1 fruit fly cellular context compared by ENCODE assay signal in the genomic region with DNA sequence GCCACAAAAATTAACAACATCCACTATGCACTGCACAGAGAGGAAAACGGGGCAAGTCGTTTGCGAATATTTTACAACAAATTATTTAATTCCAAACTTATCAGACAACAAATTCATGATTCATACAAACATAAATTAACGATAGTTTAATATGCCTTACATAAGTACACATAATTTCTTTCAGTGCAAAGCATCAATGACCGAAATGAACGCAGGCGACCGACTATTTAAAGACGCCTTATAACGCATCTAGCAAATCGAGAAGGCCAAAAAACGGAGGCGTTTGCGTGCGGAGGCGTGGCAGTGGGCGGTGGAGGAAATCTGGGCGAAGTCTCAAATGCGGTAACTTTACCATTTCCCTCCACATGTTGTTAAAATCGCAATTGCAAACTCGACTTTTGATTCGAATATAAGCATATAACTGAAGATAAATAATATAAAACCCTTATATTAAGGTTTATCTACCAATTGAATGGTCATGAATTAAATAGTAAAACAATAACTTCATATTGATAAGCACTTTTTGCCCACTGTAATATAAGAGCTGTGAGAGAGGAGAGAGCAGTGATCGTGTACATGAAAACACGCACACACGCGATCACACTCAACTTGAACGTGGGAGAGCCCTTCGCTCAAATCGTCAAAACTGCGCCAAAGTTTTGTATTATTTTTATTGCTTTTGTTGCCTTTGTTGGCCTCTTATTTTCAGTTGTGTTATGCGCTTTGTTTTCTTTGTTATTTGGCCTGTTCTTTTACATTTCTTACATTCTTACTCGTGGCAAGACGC.
A peak's percentile ranks its signal among the peaks of the same experiment; 100 is the strongest.
TF ChIP-seq lines count a peak whose summit lies in the region.

No protein-coding gene starts in this region.

TF ChIP-seq in whole organism, embryonic, 481 proteins besides CTCF, POLR2A, EP300 and RAD21 (continued from another document and continues in another):
- peak; percentile 86 for TF ChIP-seq gce (GFP tag; IDR thresholded peaks at IDR 0.05; lab: Robert Waterston, UW)
- peak; percentile 79 for TF ChIP-seq CG11695 (GFP tag; IDR thresholded peaks at IDR 0.05; lab: Robert Waterston, UW)
- TF ChIP-seq CG10654 (GFP tag; optimal IDR thresholded peaks at IDR 0.05; lab: Kevin White, UChicago): peak; percentile 88
- peak; percentile 63 for TF ChIP-seq CG4617 (GFP tag; optimal IDR thresholded peaks at IDR 0.05; lab: Kevin White, UChicago; ENCODE audit: borderline replicate concordance)
- TF ChIP-seq Side (GFP tag; optimal IDR thresholded peaks at IDR 0.05; lab: Kevin White, UChicago): peak; percentile 84
- TF ChIP-seq CG1024 (GFP tag; IDR thresholded peaks at IDR 0.05; lab: Robert Waterston, UW): peak; percentile 84
- TF ChIP-seq sob (GFP tag; IDR thresholded peaks at IDR 0.05; lab: Robert Waterston, UW): peak; percentile 81
- TF ChIP-seq CG17385 (GFP tag; optimal IDR thresholded peaks at IDR 0.05; lab: Kevin White, UChicago): peak; percentile 82
- TF ChIP-seq Dip3 (GFP tag; optimal IDR thresholded peaks at IDR 0.05; lab: Kevin White, UChicago): peak; percentile 62
- TF ChIP-seq Dp (GFP tag; optimal IDR thresholded peaks at IDR 0.05; lab: Kevin White, UChicago): no peak
- TF ChIP-seq Fer1 (GFP tag; optimal IDR thresholded peaks at IDR 0.05; lab: Kevin White, UChicago): peak; percentile 81
- peak; percentile 85 for TF ChIP-seq nerfin-1 (tag; optimal IDR thresholded peaks at IDR 0.05; lab: Kevin White, UChicago)
- peak; percentile 28 for TF ChIP-seq CG6854 (GFP tag; optimal IDR thresholded peaks at IDR 0.05; lab: Kevin White, UChicago)
- no peak for TF ChIP-seq CG13894 (tag; optimal IDR thresholded peaks at IDR 0.05; lab: Kevin White, UChicago)
- peak; percentile 45 for TF ChIP-seq zf30C (GFP tag; optimal IDR thresholded peaks at IDR 0.05; lab: Kevin White, UChicago)
- TF ChIP-seq Mrtf (GFP tag; IDR thresholded peaks at IDR 0.05; lab: Robert Waterston, UW): peak; percentile 79
- TF ChIP-seq ro (GFP tag; IDR thresholded peaks at IDR 0.05; lab: Robert Waterston, UW): peak; percentile 81
- no peak for TF ChIP-seq CG13287 (GFP tag; IDR thresholded peaks at IDR 0.05; lab: Robert Waterston, UW; ENCODE audit: partially characterized antibody)
- peak; percentile 75 for TF ChIP-seq HHEX (GFP tag; optimal IDR thresholded peaks at IDR 0.05; lab: Kevin White, UChicago)
- peak; percentile 88 for TF ChIP-seq CG32772 (GFP tag; IDR thresholded peaks at IDR 0.05; lab: Robert Waterston, UW)
- TF ChIP-seq schlank (tag; optimal IDR thresholded peaks at IDR 0.05; lab: Kevin White, UChicago): peak; percentile 43
- TF ChIP-seq cato (GFP tag; optimal IDR thresholded peaks at IDR 0.05; lab: Kevin White, UChicago; ENCODE audit: borderline replicate concordance): peak; percentile 80
- peak; percentile 26 for TF ChIP-seq CG3065 (GFP tag; optimal IDR thresholded peaks at IDR 0.05; lab: Kevin White, UChicago)
- TF ChIP-seq chinmo (GFP tag; IDR thresholded peaks at IDR 0.05; lab: Robert Waterston, UW; ENCODE audit: partially characterized antibody): no peak; the same call in 3 of the 4 replicates
- TF ChIP-seq gcm2 (GFP tag; optimal IDR thresholded peaks at IDR 0.05; lab: Kevin White, UChicago): no peak
- peak; percentile 82 for TF ChIP-seq nau (GFP tag; optimal IDR thresholded peaks at IDR 0.05; lab: Kevin White, UChicago)
- TF ChIP-seq ken (GFP tag; IDR thresholded peaks at IDR 0.05; lab: Robert Waterston, UW): peak; percentile 91
- peak; percentile 80 for TF ChIP-seq CG8089 (GFP tag; optimal IDR thresholded peaks at IDR 0.05; lab: Kevin White, UChicago)
- TF ChIP-seq Sin3A (optimal IDR thresholded peaks at IDR 0.05; lab: Kevin White, UChicago): no peak
- no peak for TF ChIP-seq Bgb (GFP tag; IDR thresholded peaks at IDR 0.05; lab: Robert Waterston, UW; ENCODE audit: partially characterized antibody)
- peak; percentile 45; the same call in 1 of the 2 replicates for TF ChIP-seq Poxn (GFP tag; IDR thresholded peaks at IDR 0.05; lab: Robert Waterston, UW)
- TF ChIP-seq Lim3 (GFP tag; IDR thresholded peaks at IDR 0.05; lab: Robert Waterston, UW): peak; percentile 86
- peak; percentile 86 for TF ChIP-seq pb (GFP tag; optimal IDR thresholded peaks at IDR 0.05; lab: Kevin White, UChicago)
- no peak for TF ChIP-seq Elba2 (GFP tag; optimal IDR thresholded peaks at IDR 0.05; lab: Kevin White, UChicago)
- peak; percentile 78 for TF ChIP-seq Lhr (GFP tag; optimal IDR thresholded peaks at IDR 0.05; lab: Kevin White, UChicago)
- TF ChIP-seq CG6765 (GFP tag; optimal IDR thresholded peaks at IDR 0.05; lab: Kevin White, UChicago): peak; percentile 78
- TF ChIP-seq HLH54F (GFP tag; optimal IDR thresholded peaks at IDR 0.05; lab: Kevin White, UChicago): peak; percentile 77
- TF ChIP-seq kah (GFP tag; optimal IDR thresholded peaks at IDR 0.05; lab: Kevin White, UChicago): peak; percentile 86
- TF ChIP-seq disco-r (GFP tag; optimal IDR thresholded peaks at IDR 0.05; lab: Kevin White, UChicago): peak; percentile 69
- TF ChIP-seq CG13424 (tag; optimal IDR thresholded peaks at IDR 0.05; lab: Kevin White, UChicago): peak; percentile 92
- peak; percentile 88 for TF ChIP-seq Optix (GFP tag; IDR thresholded peaks at IDR 0.05; lab: Robert Waterston, UW)
- TF ChIP-seq Lpt (GFP tag; optimal IDR thresholded peaks at IDR 0.05; lab: Kevin White, UChicago): no peak
- peak; percentile 88 for TF ChIP-seq Asciz (GFP tag; optimal IDR thresholded peaks at IDR 0.05; lab: Kevin White, UChicago)
- peak; percentile 82 for TF ChIP-seq Spps (tag; optimal IDR thresholded peaks at IDR 0.05; lab: Kevin White, UChicago)
- peak; percentile 85 for TF ChIP-seq ATbp (GFP tag; optimal IDR thresholded peaks at IDR 0.05; lab: Kevin White, UChicago)
- peak; percentile 47 for TF ChIP-seq CG7271 (tag; optimal IDR thresholded peaks at IDR 0.05; lab: Kevin White, UChicago)
- no peak for TF ChIP-seq amos (GFP tag; IDR thresholded peaks at IDR 0.05; lab: Robert Waterston, UW; ENCODE audit: partially characterized antibody)
- peak; percentile 91 for TF ChIP-seq CG6689 (GFP tag; IDR thresholded peaks at IDR 0.05; lab: Robert Waterston, UW)
- TF ChIP-seq so (GFP tag; IDR thresholded peaks at IDR 0.05; lab: Robert Waterston, UW): peak; percentile 87; the same call in 2 of the 3 replicates
- peak; percentile 85 for TF ChIP-seq Atf3 (GFP tag; optimal IDR thresholded peaks at IDR 0.05; lab: Kevin White, UChicago)
- peak; percentile 81 for TF ChIP-seq p53 (GFP tag; optimal IDR thresholded peaks at IDR 0.05; lab: Kevin White, UChicago)
- peak; percentile 88 for TF ChIP-seq CG1602 (GFP tag; optimal IDR thresholded peaks at IDR 0.05; lab: Kevin White, UChicago)
- TF ChIP-seq D19B (GFP tag; optimal IDR thresholded peaks at IDR 0.05; lab: Kevin White, UChicago): peak; percentile 61
- peak; percentile 77 for TF ChIP-seq slbo (GFP tag; IDR thresholded peaks at IDR 0.05; lab: Robert Waterston, UW)
- no peak for TF ChIP-seq Stat92E (GFP tag; optimal IDR thresholded peaks at IDR 0.05; lab: Kevin White, UChicago)
- 0 out of 3 replicates have a peak, but pooled peaks have one; percentile 43 for TF ChIP-seq C15 (GFP tag; IDR thresholded peaks at IDR 0.05; lab: Robert Waterston, UW)
- TF ChIP-seq CG15073 (GFP tag; optimal IDR thresholded peaks at IDR 0.05; lab: Kevin White, UChicago): peak; percentile 60
- TF ChIP-seq slp2 (GFP tag; optimal IDR thresholded peaks at IDR 0.05; lab: Kevin White, UChicago): peak; percentile 89
- no peak for TF ChIP-seq Hr39 (optimal IDR thresholded peaks at IDR 0.05; lab: Kevin White, UChicago)
- peak; percentile 79 for TF ChIP-seq Six4 (GFP tag; optimal IDR thresholded peaks at IDR 0.05; lab: Kevin White, UChicago)
- TF ChIP-seq CG16779 (GFP tag; IDR thresholded peaks at IDR 0.05; lab: Robert Waterston, UW): 0 out of 2 replicates have a peak, but pooled peaks have one; percentile 14
- TF ChIP-seq peb (GFP tag; IDR thresholded peaks at IDR 0.05; lab: Robert Waterston, UW): peak; percentile 76
- peak; percentile 66 for TF ChIP-seq CG18011 (GFP tag; optimal IDR thresholded peaks at IDR 0.05; lab: Kevin White, UChicago)
- peak; percentile 64 for TF ChIP-seq CG3163 (GFP tag; optimal IDR thresholded peaks at IDR 0.05; lab: Kevin White, UChicago)
- peak; percentile 73 for TF ChIP-seq Hmx (GFP tag; optimal IDR thresholded peaks at IDR 0.05; lab: Kevin White, UChicago)
- no peak for TF ChIP-seq ash1 (GFP tag; optimal IDR thresholded peaks at IDR 0.05; lab: Kevin White, UChicago)
- TF ChIP-seq Dfd (GFP tag; optimal IDR thresholded peaks at IDR 0.05; lab: Kevin White, UChicago): no peak
- TF ChIP-seq tna (GFP tag; IDR thresholded peaks at IDR 0.05; lab: Robert Waterston, UW; ENCODE audit: partially characterized antibody): no peak
- TF ChIP-seq sisA (GFP tag; IDR thresholded peaks at IDR 0.05; lab: Robert Waterston, UW): peak; percentile 94
- TF ChIP-seq pzg (GFP tag; optimal IDR thresholded peaks at IDR 0.05; lab: Kevin White, UChicago): no peak
- TF ChIP-seq Mad (GFP tag; optimal IDR thresholded peaks at IDR 0.05; lab: Kevin White, UChicago): peak; percentile 78
- TF ChIP-seq CoRest (tag; optimal IDR thresholded peaks at IDR 0.05; lab: Kevin White, UChicago): peak; percentile 92
- TF ChIP-seq CG13123 (GFP tag; optimal IDR thresholded peaks at IDR 0.05; lab: Kevin White, UChicago): peak; percentile 56
- TF ChIP-seq zen2 (GFP tag; IDR thresholded peaks at IDR 0.05; lab: Robert Waterston, UW; ENCODE audit: partially characterized antibody): no peak
- TF ChIP-seq Med (GFP tag; lab: Kevin White, UChicago): peak; percentile 97
- peak; percentile 86 for TF ChIP-seq CG14014 (GFP tag; IDR thresholded peaks at IDR 0.05; lab: Robert Waterston, UW)
- peak; percentile 29 for TF ChIP-seq CG4282 (GFP tag; optimal IDR thresholded peaks at IDR 0.05; lab: Kevin White, UChicago)
- peak; percentile 37 for TF ChIP-seq sima (GFP tag; optimal IDR thresholded peaks at IDR 0.05; lab: Kevin White, UChicago)
- peak; percentile 62 for TF ChIP-seq CrebB (tag; optimal IDR thresholded peaks at IDR 0.05; lab: Kevin White, UChicago)
- peak; percentile 98 for TF ChIP-seq CG17361 (GFP tag; IDR thresholded peaks at IDR 0.05; lab: Robert Waterston, UW)
- TF ChIP-seq CG16813 (GFP tag; IDR thresholded peaks at IDR 0.05; lab: Robert Waterston, UW; ENCODE audit: partially characterized antibody): no peak
- TF ChIP-seq prd (optimal IDR thresholded peaks at IDR 0.05; lab: Kevin White, UChicago): no peak
- TF ChIP-seq prd (GFP tag; IDR thresholded peaks at IDR 0.05; lab: Robert Waterston, UW): peak; percentile 93
- TF ChIP-seq Xbp1 (GFP tag; optimal IDR thresholded peaks at IDR 0.05; lab: Kevin White, UChicago): peak; percentile 90
- peak; percentile 68 for TF ChIP-seq CG2120 (GFP tag; optimal IDR thresholded peaks at IDR 0.05; lab: Kevin White, UChicago)
- TF ChIP-seq CG18764 (GFP tag; optimal IDR thresholded peaks at IDR 0.05; lab: Kevin White, UChicago): peak; percentile 73
- TF ChIP-seq fd102C (GFP tag; optimal IDR thresholded peaks at IDR 0.05; lab: Kevin White, UChicago): no peak
- TF ChIP-seq wdn (GFP tag; IDR thresholded peaks at IDR 0.05; lab: Robert Waterston, UW): peak; percentile 44; the same call in 1 of the 2 replicates
- TF ChIP-seq repo (GFP tag; optimal IDR thresholded peaks at IDR 0.05; lab: Kevin White, UChicago): peak; percentile 86
- peak; percentile 89 for TF ChIP-seq E2f1 (GFP tag; IDR thresholded peaks at IDR 0.05; lab: Robert Waterston, UW)
- peak in 1 of 3 experiments; percentile 89 for TF ChIP-seq lola (GFP tag; optimal IDR thresholded peaks at IDR 0.05; lab: Kevin White, UChicago)
- TF ChIP-seq lilli (GFP tag; optimal IDR thresholded peaks at IDR 0.05; lab: Kevin White, UChicago): peak; percentile 84
- TF ChIP-seq CG1647 (GFP tag; optimal IDR thresholded peaks at IDR 0.05; lab: Kevin White, UChicago): peak; percentile 83
- peak; percentile 91 for TF ChIP-seq CG15269 (tag; optimal IDR thresholded peaks at IDR 0.05; lab: Kevin White, UChicago)
- TF ChIP-seq lbe (GFP tag; optimal IDR thresholded peaks at IDR 0.05; lab: Kevin White, UChicago): peak; percentile 81
- TF ChIP-seq salm (tag; optimal IDR thresholded peaks at IDR 0.05; lab: Kevin White, UChicago): peak; percentile 85
- peak; percentile 76 for TF ChIP-seq sqz (GFP tag; optimal IDR thresholded peaks at IDR 0.05; lab: Kevin White, UChicago)
- TF ChIP-seq sd (tag; optimal IDR thresholded peaks at IDR 0.05; lab: Kevin White, UChicago): no peak
- peak; percentile 85 for TF ChIP-seq D19A (tag; optimal IDR thresholded peaks at IDR 0.05; lab: Kevin White, UChicago)
- peak; percentile 88 for TF ChIP-seq Rx (GFP tag; IDR thresholded peaks at IDR 0.05; lab: Robert Waterston, UW)
- peak; percentile 87 for TF ChIP-seq shn (GFP tag; optimal IDR thresholded peaks at IDR 0.05; lab: Kevin White, UChicago)
- TF ChIP-seq CG33213 (GFP tag; optimal IDR thresholded peaks at IDR 0.05; lab: Kevin White, UChicago): peak; percentile 80
- TF ChIP-seq pnt (GFP tag; optimal IDR thresholded peaks at IDR 0.05; lab: Kevin White, UChicago): peak; percentile 91
- TF ChIP-seq Vsx1 (GFP tag; optimal IDR thresholded peaks at IDR 0.05; lab: Kevin White, UChicago): peak; percentile 63
- no peak for TF ChIP-seq Dref (GFP tag; IDR thresholded peaks at IDR 0.05; lab: Robert Waterston, UW)
- peak; percentile 38; the same call in 1 of the 2 replicates for TF ChIP-seq MBD-R2 (GFP tag; IDR thresholded peaks at IDR 0.05; lab: Robert Waterston, UW)
- peak; percentile 51; the same call in 1 of the 2 replicates for TF ChIP-seq Doc2 (GFP tag; IDR thresholded peaks at IDR 0.05; lab: Robert Waterston, UW)
- TF ChIP-seq Gug (GFP tag; IDR thresholded peaks at IDR 0.05; lab: Robert Waterston, UW): peak; percentile 86; the same call in 3 of the 4 replicates
- TF ChIP-seq CG4820 (GFP tag; optimal IDR thresholded peaks at IDR 0.05; lab: Kevin White, UChicago): peak; percentile 87
- TF ChIP-seq CG2678 (tag; optimal IDR thresholded peaks at IDR 0.05; lab: Kevin White, UChicago): peak; percentile 93
- TF ChIP-seq CG17186 (GFP tag; optimal IDR thresholded peaks at IDR 0.05; lab: Kevin White, UChicago): peak; percentile 68
- TF ChIP-seq CG12219 (GFP tag; optimal IDR thresholded peaks at IDR 0.05; lab: Kevin White, UChicago): peak; percentile 90
- peak; percentile 90 for TF ChIP-seq jumu (GFP tag; optimal IDR thresholded peaks at IDR 0.05; lab: Kevin White, UChicago)
- TF ChIP-seq kni (GFP tag; optimal IDR thresholded peaks at IDR 0.05; lab: Kevin White, UChicago): no peak
- peak; percentile 56 for TF ChIP-seq ab (GFP tag; optimal IDR thresholded peaks at IDR 0.05; lab: Kevin White, UChicago)
- peak; percentile 82 for TF ChIP-seq NK7.1 (GFP tag; optimal IDR thresholded peaks at IDR 0.05; lab: Kevin White, UChicago)
- TF ChIP-seq Bdp1 (GFP tag; optimal IDR thresholded peaks at IDR 0.05; lab: Kevin White, UChicago): peak; percentile 76
- TF ChIP-seq CkIIα-i1 (GFP tag; IDR thresholded peaks at IDR 0.05; lab: Robert Waterston, UW): peak; percentile 75
- peak; percentile 89 for TF ChIP-seq Hsf (GFP tag; optimal IDR thresholded peaks at IDR 0.05; lab: Kevin White, UChicago)
- no peak for TF ChIP-seq CG34224 (GFP tag; IDR thresholded peaks at IDR 0.05; lab: Robert Waterston, UW; ENCODE audit: partially characterized antibody)
